Worm (Caenorhabditis elegans) whole organism, L4/young adult: ENCODE measurements around the gene nlp-30.

Experiments
- W03F9.2 ChIP-seq: fragments of 150-350 bp; optimal IDR thresholded peaks from 2 replicates; lab custom pipeline; 2014; ENCODE audit warnings: missing biosample characterization, missing genetic modification characterization
- dao-5 ChIP-seq: sonication (generic microtip); optimal IDR thresholded peaks from 2 replicates; lab custom pipeline; 2016; ENCODE audit warnings: missing genotype, missing genetic modification characterization, moderate library complexity, missing compliant biosample characterization
- him-1 ChIP-seq: sonication (generic microtip); optimal IDR thresholded peaks from 2 replicates; lab custom pipeline; 2016; ENCODE audit warnings: missing genotype, missing genetic modification reagents, missing genetic modification characterization, missing compliant biosample characterization

Gene nlp-30

ce11 chrV:4004577-4004976 lies 22.8 kb downstream of the nlp-30 start:
- TF ChIP-seq him-1 (tag; lab: Kevin White, UChicago), result no peak

ce11 chrV:4005219-4005618 lies 23.4 kb downstream of the nlp-30 start, which contains the start of gene srh-8:
Gene srh-8, plus strand, starts transcription at chrV:4005519.
- TF ChIP-seq W03F9.2 (no peak), him-1 (tag; lab: Kevin White, UChicago) (no peak), dao-5 (tag; lab: Kevin White, UChicago) (no peak)

- TF ChIP-seq W03F9.2 (no peak), dao-5 (tag; lab: Kevin White, UChicago) (no peak), him-1 (tag; lab: Kevin White, UChicago) (no peak)
Observed at ce11 chrV:4007927-4008326, 26.1 kb downstream of the nlp-30 start, which contains the start of gene srh-7. Gene srh-7, plus strand, starts transcription at chrV:4008227.

DNA sequence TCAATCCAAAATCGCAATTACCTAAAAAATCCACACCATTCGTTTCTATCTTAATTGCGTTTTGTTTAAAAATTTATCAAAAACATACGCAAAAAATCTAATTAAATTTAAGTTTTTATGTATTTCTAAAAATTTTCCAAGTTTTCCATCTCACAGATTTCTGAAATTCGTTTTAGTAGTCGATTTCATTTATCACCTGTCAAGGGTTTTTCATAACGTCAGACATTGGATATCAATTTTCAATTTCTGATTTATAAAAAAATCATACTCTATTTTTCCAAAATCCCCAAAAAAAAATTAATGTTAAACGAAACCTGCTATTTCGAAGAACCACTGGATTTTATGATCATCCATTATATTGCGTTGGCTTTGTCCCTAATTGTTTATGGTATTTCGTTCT lies 28.4 kb downstream of the nlp-30 start, which contains the start of gene srh-4:
srh-4 (plus strand) TSS at position 301 of the 400 bp plus-strand sequence.
- TF ChIP-seq W03F9.2 (no peak), dao-5 (tag; lab: Kevin White, UChicago) (no peak), him-1 (tag; lab: Kevin White, UChicago) (no peak)

DNA sequence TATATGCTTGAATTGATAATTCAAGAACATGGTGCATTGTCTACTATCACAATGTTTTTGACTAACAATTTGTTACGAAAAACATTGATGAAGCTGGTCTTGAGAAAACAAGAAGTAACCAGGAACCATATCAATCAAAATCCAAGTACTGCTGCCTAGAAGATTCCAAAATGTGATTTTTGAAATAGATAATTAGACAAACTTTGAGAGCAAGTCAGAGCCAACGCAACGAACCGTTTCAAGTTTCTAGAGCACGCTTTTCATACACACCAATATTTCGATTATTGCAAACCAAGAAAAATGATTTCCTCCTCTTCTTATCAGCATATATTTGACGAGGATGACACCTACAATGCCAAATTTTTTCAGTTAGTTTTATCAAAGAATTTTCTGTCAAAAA lies 35.0 kb downstream of the nlp-30 start, which contains the start of gene srw-89:
srw-89 (plus strand) TSS at position 301 of the 400 bp plus-strand sequence.
- TF ChIP-seq dao-5 (tag; lab: Kevin White, UChicago), result no peak
- TF ChIP-seq him-1 (tag; lab: Kevin White, UChicago), result no peak
- TF ChIP-seq W03F9.2, result no peak

- no peak for TF ChIP-seq dao-5 (tag; lab: Kevin White, UChicago)
- TF ChIP-seq him-1 (tag; lab: Kevin White, UChicago), result no peak
- TF ChIP-seq W03F9.2, result no peak
Observed at ce11 chrV:4018591-4018990, 36.8 kb downstream of the nlp-30 start.

DNA sequence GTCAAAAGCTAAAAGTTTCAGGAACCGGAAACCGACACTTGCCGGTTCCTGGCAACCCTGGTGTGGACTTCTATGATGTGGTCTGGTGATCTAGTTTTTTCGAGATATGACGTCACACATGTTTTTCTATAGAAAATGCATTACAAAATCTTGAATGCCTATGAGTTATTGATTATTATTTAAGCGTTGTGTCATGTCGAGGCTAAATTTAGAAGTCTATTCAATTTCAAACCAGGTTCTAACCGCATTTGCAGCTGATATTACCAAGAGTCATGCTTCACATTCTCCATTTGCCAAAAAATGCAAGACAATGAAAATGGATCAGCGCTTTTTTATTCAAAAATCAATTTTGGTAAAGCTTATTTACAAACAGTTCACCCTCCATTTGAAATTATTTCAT lies 37.4 kb downstream of the nlp-30 start, which contains the start of gene K09D9.3:
K09D9.3 (plus strand) TSS at position 301 of the 400 bp plus-strand sequence.
- no peak for TF ChIP-seq dao-5 (tag; lab: Kevin White, UChicago)
- no peak for TF ChIP-seq W03F9.2
- TF ChIP-seq him-1 (tag; lab: Kevin White, UChicago), result no peak

DNA sequence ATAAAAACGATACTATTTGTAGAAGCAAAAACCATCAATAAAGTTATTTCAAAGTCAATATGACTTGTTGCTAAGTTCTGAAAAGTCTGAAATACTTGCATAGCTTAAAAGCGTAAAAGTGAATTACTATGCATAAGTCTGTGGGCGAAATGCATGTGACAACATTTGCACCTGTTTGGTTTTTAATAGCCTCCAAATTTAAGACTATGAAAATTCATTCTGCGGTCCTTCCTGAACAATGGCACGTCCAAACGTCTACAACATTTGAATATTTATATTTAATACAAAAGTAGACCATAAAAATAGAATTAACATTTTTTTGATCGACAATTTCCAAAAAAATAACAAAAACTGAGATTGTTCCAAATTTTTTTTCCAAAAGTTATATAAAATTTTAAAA lies 40.0 kb downstream of the nlp-30 start, which contains the start of gene K09D9.14:
K09D9.14 (minus strand) TSS at position 101 of the 400 bp plus-strand sequence.
- TF ChIP-seq him-1 (tag; lab: Kevin White, UChicago) (no peak), dao-5 (tag; lab: Kevin White, UChicago) (no peak), W03F9.2 (no peak)

DNA sequence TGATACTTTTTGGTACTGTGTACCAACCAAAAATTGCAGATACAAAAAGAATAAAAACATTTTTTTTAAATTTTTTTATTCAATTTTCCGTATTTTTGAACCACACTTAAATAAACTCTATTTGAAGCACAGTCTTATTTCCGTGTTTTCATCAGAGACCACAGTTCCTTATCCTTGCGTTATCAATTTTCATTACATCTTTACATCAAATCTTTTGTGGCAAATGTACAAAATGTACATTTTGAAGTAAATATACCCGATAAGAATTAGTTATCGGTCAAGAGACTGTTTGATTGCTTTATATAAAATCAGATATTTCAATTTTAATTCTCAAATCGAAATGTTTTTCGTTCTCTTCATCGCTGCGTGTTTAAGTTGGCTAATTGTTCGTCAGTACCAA lies 40.5 kb downstream of the nlp-30 start, which contains the start of gene cyp-35A3:
cyp-35A3 (plus strand) TSS at position 301 of the 400 bp plus-strand sequence.
- TF ChIP-seq dao-5 (tag; lab: Kevin White, UChicago) (no peak), W03F9.2 (no peak), him-1 (tag; lab: Kevin White, UChicago) (no peak)

- TF ChIP-seq him-1 (tag; lab: Kevin White, UChicago) (no peak), W03F9.2 (no peak)
Observed at ce11 chrV:4024777-4025176, 43.0 kb downstream of the nlp-30 start, which contains the start of gene K09D9.1. Gene K09D9.1, plus strand, starts transcription at chrV:4025047.

DNA sequence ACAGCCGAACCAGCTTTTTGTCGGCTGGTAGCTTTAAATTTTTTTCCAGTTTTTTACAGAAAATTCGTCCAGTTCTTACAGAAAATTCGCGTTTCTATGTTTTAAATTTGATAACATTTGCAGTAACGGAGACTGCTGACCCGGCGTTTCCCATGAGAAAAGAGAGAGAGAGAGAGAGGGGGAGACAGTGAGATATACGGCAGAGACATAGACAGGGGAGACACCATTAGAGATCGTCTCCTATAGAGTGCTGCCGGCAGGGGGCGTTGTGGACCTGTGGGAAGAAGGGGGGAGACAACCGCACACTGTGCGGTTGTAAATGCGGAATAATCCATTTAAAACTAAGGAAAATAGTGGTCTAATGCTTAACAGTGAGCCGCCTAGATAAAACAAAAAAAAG lies 47.8 kb downstream of the nlp-30 start:
- TF ChIP-seq him-1 (tag; lab: Kevin White, UChicago), result no peak
- TF ChIP-seq W03F9.2, result no peak
- TF ChIP-seq dao-5 (tag; lab: Kevin White, UChicago), result no peak

ce11 chrV:4031319-4031718 lies 49.5 kb downstream of the nlp-30 start, which contains the start of gene cyp-35A4:
Gene cyp-35A4, plus strand, starts transcription at chrV:4031619.
- TF ChIP-seq dao-5 (tag; lab: Kevin White, UChicago) (no peak), W03F9.2 (no peak), him-1 (tag; lab: Kevin White, UChicago) (no peak)
